Worm (Caenorhabditis elegans): ENCODE results near the gene ncx-9.

ncx-9 gene

DNA sequence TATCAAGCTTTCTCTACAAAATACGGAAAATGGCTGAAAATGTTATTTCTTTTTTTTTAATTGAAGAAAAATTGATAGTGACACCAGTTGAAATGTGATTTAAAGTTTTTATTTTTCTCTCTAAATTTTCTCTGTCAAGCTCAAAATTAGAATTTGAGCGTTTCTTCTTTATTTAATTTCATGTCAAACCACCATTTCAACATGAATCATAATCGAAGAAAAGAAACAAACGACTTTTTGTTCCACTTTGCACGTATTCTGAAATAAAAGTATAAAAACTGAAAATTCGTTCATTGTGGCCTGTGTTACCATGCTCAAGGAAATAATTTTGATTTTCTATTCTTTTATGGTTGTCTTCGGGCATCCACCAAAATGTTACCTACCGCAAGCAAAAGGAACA, 38.0 kb upstream of the ncx-9 start, which contains the start of gene K11D12.13:
TSS of gene K11D12.13 (plus strand) at position 301 of the 400 bp plus-strand sequence.
- no peak for TF ChIP-seq unc-98 (GFP tag; IDR thresholded peaks at IDR 0.05)
- TF ChIP-seq ceh-90 (tag; optimal IDR thresholded peaks at IDR 0.05), result no peak
- no peak for TF ChIP-seq jun-1 (tag; optimal IDR thresholded peaks at IDR 0.05)
- TF ChIP-seq snu-23 (GFP tag; optimal IDR thresholded peaks at IDR 0.05), result no peak
- TF ChIP-seq xbp-1 (tag; optimal IDR thresholded peaks at IDR 0.05), result no peak
- TF ChIP-seq rnt-1 (tag; optimal IDR thresholded peaks at IDR 0.05), result no peak
- no peak for TF ChIP-seq ama-1 (optimal IDR thresholded peaks at IDR 0.05)
- TF ChIP-seq dsc-1 (tag; optimal IDR thresholded peaks at IDR 0.05), result no peak
- no peak for TF ChIP-seq ceh-82 (tag; optimal IDR thresholded peaks at IDR 0.05)
- TF ChIP-seq lin-35 (GFP tag; optimal IDR thresholded peaks at IDR 0.05), result no peak
- TF ChIP-seq elt-2 (tag; optimal IDR thresholded peaks at IDR 0.05), result no peak
- TF ChIP-seq grh-1 (GFP tag; IDR thresholded peaks at IDR 0.05), result no peak
- TF ChIP-seq vab-15 (tag; optimal IDR thresholded peaks at IDR 0.05), result no peak
- TF ChIP-seq tbx-2 (tag; optimal IDR thresholded peaks at IDR 0.05), result no peak
- TF ChIP-seq lin-13 (GFP tag; optimal IDR thresholded peaks at IDR 0.05), result no peak
- no peak for TF ChIP-seq ceh-88 (GFP tag; IDR thresholded peaks at IDR 0.05)
- no peak for TF ChIP-seq unc-86 (tag; optimal IDR thresholded peaks at IDR 0.05)
- TF ChIP-seq lir-3 (tag; optimal IDR thresholded peaks at IDR 0.05; ENCODE audit: poor library complexity), result no peak

DNA sequence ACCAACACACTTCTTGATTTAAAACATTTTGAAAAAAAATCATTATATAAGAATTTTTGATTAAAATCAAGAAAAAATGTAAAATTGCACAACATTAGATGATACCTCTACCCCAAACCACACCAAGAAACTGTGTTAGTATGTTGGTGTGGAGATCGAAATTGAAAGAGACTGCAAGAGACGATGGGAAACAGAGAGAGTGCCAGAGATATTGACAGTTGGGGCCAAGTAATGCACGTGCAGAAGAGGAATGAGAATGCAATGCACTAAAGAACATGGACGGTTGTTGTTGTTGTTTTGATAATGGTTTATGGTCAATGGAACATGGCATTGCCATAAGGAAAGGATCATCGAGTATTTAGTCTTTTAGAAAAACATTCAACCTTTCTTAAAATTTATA, 37.1 kb upstream of the ncx-9 start:
- no peak for TF ChIP-seq swsn-7 (tag; optimal IDR thresholded peaks at IDR 0.05)
- peak; percentile 69 for TF ChIP-seq lin-14 (GFP tag; optimal IDR thresholded peaks at IDR 0.05)
- TF ChIP-seq xbp-1 (tag; optimal IDR thresholded peaks at IDR 0.05), result no peak
- no peak for TF ChIP-seq nhr-77 (tag; optimal IDR thresholded peaks at IDR 0.05)
- TF ChIP-seq rnt-1 (tag; optimal IDR thresholded peaks at IDR 0.05), result peak; percentile 50
- TF ChIP-seq pqm-1 (tag; optimal IDR thresholded peaks at IDR 0.05), result no peak
- no peak for TF ChIP-seq fkh-8 (tag; optimal IDR thresholded peaks at IDR 0.05)
- no peak for TF ChIP-seq ceh-82 (tag; optimal IDR thresholded peaks at IDR 0.05)
- TF ChIP-seq nhr-237 (tag; optimal IDR thresholded peaks at IDR 0.05), result no peak
- no peak for TF ChIP-seq lir-3 (tag; optimal IDR thresholded peaks at IDR 0.05; ENCODE audit: poor library complexity)
- TF ChIP-seq unc-86 (tag; optimal IDR thresholded peaks at IDR 0.05), result no peak
- TF ChIP-seq elt-3 (tag; optimal IDR thresholded peaks at IDR 0.05), result peak in 1 of 6 experiments; percentile 42
- no peak for TF ChIP-seq lin-13 (GFP tag; optimal IDR thresholded peaks at IDR 0.05)
- TF ChIP-seq nhr-19 (GFP tag; conservative IDR thresholded peaks at IDR 0.05), result no peak; the same call in 1 of the 2 replicates
- no peak for TF ChIP-seq aly-2 (tag; optimal IDR thresholded peaks at IDR 0.05)
- TF ChIP-seq C34B4.2 (tag; optimal IDR thresholded peaks at IDR 0.05), result no peak
- TF ChIP-seq vab-15 (tag; optimal IDR thresholded peaks at IDR 0.05), result no peak
- no peak for TF ChIP-seq nhr-90 (tag; optimal IDR thresholded peaks at IDR 0.05; ENCODE audit: poor library complexity)
- no peak for TF ChIP-seq sptf-1 (tag; optimal IDR thresholded peaks at IDR 0.05)
- TF ChIP-seq alr-1 (tag; optimal IDR thresholded peaks at IDR 0.05; ENCODE audit: borderline replicate concordance), result no peak
- TF ChIP-seq F16B12.6 (tag; optimal IDR thresholded peaks at IDR 0.05), result no peak
- TF ChIP-seq ama-1 (optimal IDR thresholded peaks at IDR 0.05), result no peak
- TF ChIP-seq jun-1 (tag; optimal IDR thresholded peaks at IDR 0.05), result no peak
- no peak for TF ChIP-seq lin-39 (tag; optimal IDR thresholded peaks at IDR 0.05)
- TF ChIP-seq irx-1 (tag; optimal IDR thresholded peaks at IDR 0.05), result no peak
- peak; percentile 4 to 16 for TF ChIP-seq efl-1 (optimal IDR thresholded peaks at IDR 0.05)
- no peak for TF ChIP-seq efl-1 (GFP tag; optimal IDR thresholded peaks at IDR 0.05 in 1 of 2)
- TF ChIP-seq nhr-47 (tag; optimal IDR thresholded peaks at IDR 0.05), result no peak
- no peak for TF ChIP-seq tlp-1 (tag; optimal IDR thresholded peaks at IDR 0.05)
- TF ChIP-seq aha-1 (tag; optimal IDR thresholded peaks at IDR 0.05), result no peak
- no peak for TF ChIP-seq skn-1 (tag; optimal IDR thresholded peaks at IDR 0.05)
- TF ChIP-seq unc-30 (tag; optimal IDR thresholded peaks at IDR 0.05), result no peak
- no peak for TF ChIP-seq ceh-63 (GFP tag; optimal IDR thresholded peaks at IDR 0.05)
- TF ChIP-seq pax-3 (tag; optimal IDR thresholded peaks at IDR 0.05), result no peak
- no peak for TF ChIP-seq mep-1 (tag; optimal IDR thresholded peaks at IDR 0.05)
- peak; percentile 88 for TF ChIP-seq nhr-85 (tag)
- TF ChIP-seq mab-9 (GFP tag; IDR thresholded peaks at IDR 0.05), result no peak
- TF ChIP-seq fkh-4 (tag; optimal IDR thresholded peaks at IDR 0.05; ENCODE audit: borderline replicate concordance), result no peak
- TF ChIP-seq ets-5 (GFP tag; IDR thresholded peaks at IDR 0.05), result no peak
- no peak for TF ChIP-seq elt-2 (tag; optimal IDR thresholded peaks at IDR 0.05)
- no peak for TF ChIP-seq sup-37 (GFP tag; optimal IDR thresholded peaks at IDR 0.05)
- no peak for TF ChIP-seq ztf-11 (tag; optimal IDR thresholded peaks at IDR 0.05)
- no peak for TF ChIP-seq nhr-76 (tag; optimal IDR thresholded peaks at IDR 0.05)

All from whole organism, L1 larva.